Fruit fly (Drosophila melanogaster) whole organism, prepupa: ENCODE results near the gene BHD.
A peak's percentile ranks its signal among the peaks of the same experiment; 100 is the strongest.

ENCODE experiments used
- Blimp-1 ChIP-seq: fragments of 200-800 bp; sonication (Bioruptor generic); optimal IDR thresholded peaks from 3 replicates; lab custom pipeline; 2017; ENCODE audit warnings: missing biosample characterization, missing genetic modification characterization, mild to moderate bottlenecking, moderate library complexity, missing genetic modification reagents
- CG10631 ChIP-seq: fragments of 200-800 bp; sonication (Bioruptor generic); optimal IDR thresholded peaks from 2 replicates; lab custom pipeline; 2016; ENCODE audit warnings: missing biosample characterization, missing genetic modification characterization
- CG11294 ChIP-seq: fragments of 200-800 bp; sonication (Bioruptor generic); IDR thresholded peaks from 2 replicates; pipeline ENCODE4 v1.3.6; 2022; ENCODE audit warnings: missing biosample characterization, missing genetic modification characterization
- CG11762 ChIP-seq: fragments of 200-800 bp; sonication (Bioruptor generic); optimal IDR thresholded peaks from 3 replicates; lab custom pipeline; 2016; ENCODE audit warnings: missing biosample characterization, missing genetic modification characterization; ENCODE audit not compliant: insufficient read depth
- CG15336 ChIP-seq: fragments of 200-800 bp; sonication (Bioruptor generic); IDR thresholded peaks from 2 replicates; pipeline ENCODE4 v1.3.6; 2022; ENCODE audit warnings: missing biosample characterization, missing genetic modification characterization
- CG16779 ChIP-seq: fragments of 200-800 bp; sonication (Bioruptor generic); optimal IDR thresholded peaks from 3 replicates; lab custom pipeline; 2017; ENCODE audit warnings: missing biosample characterization, mild to moderate bottlenecking, missing genetic modification characterization
- CG3032 ChIP-seq: fragments of 200-800 bp; optimal IDR thresholded peaks from 2 replicates; lab custom pipeline; 2019; ENCODE audit warnings: missing biosample characterization, mild to moderate bottlenecking, missing genetic modification characterization, moderate library complexity
- CG31627 ChIP-seq: fragments of 200-800 bp; sonication (Bioruptor generic); optimal IDR thresholded peaks from 3 replicates; lab custom pipeline; 2016; ENCODE audit warnings: missing biosample characterization, missing genetic modification characterization
- CG3919 ChIP-seq: fragments of 200-800 bp; sonication (Bioruptor generic); optimal IDR thresholded peaks from 3 replicates; lab custom pipeline; 2016; ENCODE audit warnings: missing biosample characterization, missing genetic modification characterization
- CG4318 ChIP-seq: fragments of 200-800 bp; sonication (Bioruptor generic); optimal IDR thresholded peaks from 3 replicates; lab custom pipeline; 2017; ENCODE audit warnings: missing biosample characterization, mild to moderate bottlenecking, missing genetic modification characterization
- CG6163 ChIP-seq: fragments of 200-800 bp; sonication (Bioruptor generic); IDR thresholded peaks from 3 replicates; pipeline ENCODE4 v1.3.6; 2022; ENCODE audit warnings: missing biosample characterization, missing genetic modification characterization
- CG6276 ChIP-seq: fragments of 200-800 bp; sonication (Bioruptor generic); optimal IDR thresholded peaks from 2 replicates; lab custom pipeline; 2017; ENCODE audit warnings: missing biosample characterization, mild to moderate bottlenecking, missing genetic modification characterization
- CG6854 ChIP-seq: fragments of 200-800 bp; sonication (Bioruptor generic); optimal IDR thresholded peaks from 2 replicates; lab custom pipeline; 2017; ENCODE audit warnings: missing biosample characterization, mild to moderate bottlenecking, missing genetic modification characterization
- CG7368 ChIP-seq: fragments of 200-800 bp; sonication (Bioruptor generic); optimal IDR thresholded peaks from 3 replicates; lab custom pipeline; 2016; ENCODE audit warnings: missing biosample characterization, missing genetic modification characterization
- CG8119 ChIP-seq: fragments of 200-800 bp; sonication (Bioruptor generic); IDR thresholded peaks from 3 replicates; pipeline ENCODE4 v1.3.6; 2022; ENCODE audit warnings: missing biosample characterization, missing genetic modification characterization
- CG8319 ChIP-seq: fragments of 200-800 bp; sonication (Bioruptor generic); optimal IDR thresholded peaks from 3 replicates; lab custom pipeline; 2016; ENCODE audit warnings: missing biosample characterization, missing genetic modification characterization
- CG8632 ChIP-seq: fragments of 200-800 bp; sonication (Bioruptor generic); optimal IDR thresholded peaks from 3 replicates; lab custom pipeline; 2016; ENCODE audit warnings: missing biosample characterization, missing genetic modification characterization
- CG9139 ChIP-seq: fragments of 200-800 bp; sonication (Bioruptor generic); optimal IDR thresholded peaks from 3 replicates; lab custom pipeline; 2017; ENCODE audit warnings: missing biosample characterization, mild to moderate bottlenecking, missing genetic modification characterization
- Eip75B ChIP-seq: fragments of 200-800 bp; sonication (Bioruptor generic); optimal IDR thresholded peaks from 3 replicates; lab custom pipeline; 2016; ENCODE audit warnings: missing biosample characterization, missing genetic modification characterization
- Eip78C ChIP-seq: fragments of 200-800 bp; sonication (Bioruptor generic); peaks from one replicate; lab custom pipeline; 2016; ENCODE audit warnings: missing biosample characterization, missing genetic modification characterization
- Ets21C ChIP-seq: fragments of 200-800 bp; sonication (Bioruptor generic); optimal IDR thresholded peaks from 3 replicates; lab custom pipeline; 2016; ENCODE audit warnings: missing biosample characterization, missing genetic modification characterization
- Ets96B ChIP-seq: fragments of 200-800 bp; optimal IDR thresholded peaks from 2 replicates; lab custom pipeline; 2019; ENCODE audit warnings: missing biosample characterization, mild to moderate bottlenecking, missing genetic modification characterization, moderate library complexity
- Hr39 ChIP-seq: fragments of 200-800 bp; sonication (Bioruptor generic); optimal IDR thresholded peaks from 2 replicates; lab custom pipeline; 2016; ENCODE audit warnings: missing biosample characterization, missing genetic modification characterization
- Hr4 ChIP-seq: fragments of 200-800 bp; sonication (Bioruptor generic); optimal IDR thresholded peaks from 3 replicates; lab custom pipeline; 2016; ENCODE audit warnings: missing biosample characterization, missing genetic modification characterization
- Lpt ChIP-seq: fragments of 200-800 bp; sonication (Bioruptor generic); optimal IDR thresholded peaks from 3 replicates; lab custom pipeline; 2016; ENCODE audit warnings: missing biosample characterization, missing genetic modification characterization
- Met ChIP-seq: fragments of 200-800 bp; sonication (Bioruptor generic); optimal IDR thresholded peaks from 3 replicates; lab custom pipeline; 2016; ENCODE audit warnings: missing biosample characterization, missing genetic modification characterization
- OdsH ChIP-seq: fragments of 200-800 bp; sonication (Bioruptor generic); optimal IDR thresholded peaks from 3 replicates; lab custom pipeline; 2016; ENCODE audit warnings: missing biosample characterization, missing genetic modification characterization
- Smox ChIP-seq: fragments of 200-800 bp; sonication (Bioruptor generic); optimal IDR thresholded peaks from 3 replicates; lab custom pipeline; 2016; ENCODE audit warnings: missing biosample characterization, missing genetic modification characterization
- Sox15 ChIP-seq: fragments of 200-800 bp; sonication (Bioruptor generic); optimal IDR thresholded peaks from 3 replicates; lab custom pipeline; 2016; ENCODE audit warnings: missing biosample characterization, missing genetic modification characterization
- achi ChIP-seq: fragments of 200-800 bp; sonication (Bioruptor generic); optimal IDR thresholded peaks from 3 replicates; lab custom pipeline; 2016; ENCODE audit warnings: missing biosample characterization, missing genetic modification characterization
- acj6 ChIP-seq: fragments of 200-800 bp; sonication (Bioruptor generic); optimal IDR thresholded peaks from 3 replicates; lab custom pipeline; 2016; ENCODE audit warnings: missing biosample characterization, missing genetic modification characterization
- cyc ChIP-seq: fragments of 200-800 bp; sonication (Bioruptor generic); optimal IDR thresholded peaks from 3 replicates; lab custom pipeline; 2016; ENCODE audit warnings: missing biosample characterization, missing genetic modification characterization
- dac ChIP-seq: fragments of 200-800 bp; sonication (Bioruptor generic); optimal IDR thresholded peaks from 2 replicates; lab custom pipeline; 2017; ENCODE audit warnings: missing biosample characterization, mild to moderate bottlenecking, missing genetic modification characterization
- dsx ChIP-seq: fragments of 200-800 bp; optimal IDR thresholded peaks from 3 replicates; lab custom pipeline; 2019; ENCODE audit warnings: missing biosample characterization, mild to moderate bottlenecking, missing genetic modification characterization, moderate library complexity; ENCODE audit not compliant: poor library complexity, severe bottlenecking
- eg ChIP-seq: fragments of 200-800 bp; sonication (Bioruptor generic); IDR thresholded peaks from 3 replicates; pipeline ENCODE4 v1.3.6; 2022; ENCODE audit warnings: missing biosample characterization, missing genetic modification characterization
- esn ChIP-seq: fragments of 200-800 bp; sonication (Bioruptor generic); optimal IDR thresholded peaks from 2 replicates; lab custom pipeline; 2016; ENCODE audit warnings: missing biosample characterization, mild to moderate bottlenecking, missing genetic modification characterization, moderate library complexity
- fd59A ChIP-seq: fragments of 200-800 bp; sonication (Bioruptor generic); optimal IDR thresholded peaks from 2 replicates; lab custom pipeline; 2017; ENCODE audit warnings: missing biosample characterization, mild to moderate bottlenecking, missing genetic modification characterization, missing genetic modification reagents
- fd85E ChIP-seq: fragments of 200-800 bp; sonication (Bioruptor generic); optimal IDR thresholded peaks from 3 replicates; lab custom pipeline; 2016; ENCODE audit warnings: missing biosample characterization, missing genetic modification characterization
- fkh ChIP-seq: fragments of 200-800 bp; sonication (Bioruptor generic); optimal IDR thresholded peaks from 3 replicates; lab custom pipeline; 2017; ENCODE audit warnings: missing biosample characterization, mild to moderate bottlenecking, missing genetic modification characterization, moderate library complexity
- lz ChIP-seq: fragments of 200-800 bp; sonication (Bioruptor generic); optimal IDR thresholded peaks from 3 replicates; lab custom pipeline; 2016; ENCODE audit warnings: missing biosample characterization, missing genetic modification characterization
- net ChIP-seq: fragments of 200-800 bp; sonication (Bioruptor generic); optimal IDR thresholded peaks from 3 replicates; lab custom pipeline; 2016; ENCODE audit warnings: missing biosample characterization, missing genetic modification characterization
- pdm3 ChIP-seq: fragments of 200-800 bp; sonication (Bioruptor generic); optimal IDR thresholded peaks from 3 replicates; lab custom pipeline; 2016; ENCODE audit warnings: missing biosample characterization, missing genetic modification characterization
- salr ChIP-seq, 2 experiments: fragments of 200-800 bp; sonication (Bioruptor generic); optimal IDR thresholded peaks; 3 replicates each; lab custom pipeline; 2016 to 2018; ENCODE audit warnings: missing biosample characterization in 2 of 2, missing genetic modification characterization in 2 of 2, mild to moderate bottlenecking in 1 of 2
- spab ChIP-seq: fragments of 200-800 bp; sonication (Bioruptor generic); optimal IDR thresholded peaks from 2 replicates; lab custom pipeline; 2017; ENCODE audit warnings: missing biosample characterization, mild to moderate bottlenecking, missing genetic modification characterization, missing genetic modification reagents
- ss ChIP-seq, 2 experiments: fragments of 200-800 bp; sonication (Bioruptor generic); optimal IDR thresholded peaks; 2 replicates in 1 of 2; 3 replicates in 1 of 2; lab custom pipeline; 2017 to 2018; ENCODE audit warnings: mild to moderate bottlenecking in 2 of 2, missing biosample characterization in 2 of 2, missing genetic modification characterization in 2 of 2, moderate library complexity in 1 of 2
- svp ChIP-seq: fragments of 200-800 bp; sonication (Bioruptor generic); peaks from one replicate; lab custom pipeline; 2016; ENCODE audit warnings: missing biosample characterization, missing genetic modification characterization
- topi ChIP-seq: fragments of 200-800 bp; sonication (Bioruptor generic); optimal IDR thresholded peaks from 3 replicates; lab custom pipeline; 2016; ENCODE audit warnings: missing biosample characterization, missing genetic modification characterization
- vri ChIP-seq: fragments of 200-800 bp; sonication (Bioruptor generic); optimal IDR thresholded peaks from 3 replicates; lab custom pipeline; 2016; ENCODE audit warnings: missing biosample characterization, mild to moderate bottlenecking, missing genetic modification characterization

Gene BHD

DNA sequence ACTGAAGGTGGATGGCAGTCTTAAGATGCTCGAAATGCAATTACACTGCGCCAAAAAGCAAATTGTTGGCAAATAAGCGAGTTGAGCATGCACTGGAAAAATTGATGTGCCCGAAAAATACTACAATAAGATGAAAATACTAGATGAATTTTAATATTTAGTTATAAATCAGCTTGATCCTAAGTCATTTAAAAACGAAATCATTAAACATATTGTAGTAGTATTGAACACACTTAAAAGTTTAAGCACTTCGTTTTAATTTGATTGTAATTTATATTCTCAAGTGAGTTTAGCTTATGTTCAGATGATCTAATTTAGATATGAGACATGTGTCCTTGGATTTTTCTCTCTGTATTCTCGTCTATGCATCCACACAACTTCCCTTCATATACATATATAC is 24.1 kb downstream of the BHD start (continued):
- no peak for TF ChIP-seq fkh (GFP tag; lab: Kevin White, UChicago)
- no peak for TF ChIP-seq Blimp-1 (GFP tag; lab: Kevin White, UChicago)
- TF ChIP-seq acj6 (GFP tag; lab: Kevin White, UChicago): peak; percentile 23
- TF ChIP-seq CG8319: peak; percentile 30
- TF ChIP-seq OdsH: peak; percentile 56
- TF ChIP-seq CG8632 (GFP tag; lab: Kevin White, UChicago): peak; percentile 40
- no peak for TF ChIP-seq dac (GFP tag; lab: Kevin White, UChicago)
- peak; percentile 16 to 58 for TF ChIP-seq ss (GFP tag; optimal IDR thresholded peaks at IDR 0.05; lab: Kevin White, UChicago)
- no peak for TF ChIP-seq Lpt (GFP tag; lab: Kevin White, UChicago)
- peak; percentile 67 for TF ChIP-seq spab (GFP tag; lab: Kevin White, UChicago)

DNA sequence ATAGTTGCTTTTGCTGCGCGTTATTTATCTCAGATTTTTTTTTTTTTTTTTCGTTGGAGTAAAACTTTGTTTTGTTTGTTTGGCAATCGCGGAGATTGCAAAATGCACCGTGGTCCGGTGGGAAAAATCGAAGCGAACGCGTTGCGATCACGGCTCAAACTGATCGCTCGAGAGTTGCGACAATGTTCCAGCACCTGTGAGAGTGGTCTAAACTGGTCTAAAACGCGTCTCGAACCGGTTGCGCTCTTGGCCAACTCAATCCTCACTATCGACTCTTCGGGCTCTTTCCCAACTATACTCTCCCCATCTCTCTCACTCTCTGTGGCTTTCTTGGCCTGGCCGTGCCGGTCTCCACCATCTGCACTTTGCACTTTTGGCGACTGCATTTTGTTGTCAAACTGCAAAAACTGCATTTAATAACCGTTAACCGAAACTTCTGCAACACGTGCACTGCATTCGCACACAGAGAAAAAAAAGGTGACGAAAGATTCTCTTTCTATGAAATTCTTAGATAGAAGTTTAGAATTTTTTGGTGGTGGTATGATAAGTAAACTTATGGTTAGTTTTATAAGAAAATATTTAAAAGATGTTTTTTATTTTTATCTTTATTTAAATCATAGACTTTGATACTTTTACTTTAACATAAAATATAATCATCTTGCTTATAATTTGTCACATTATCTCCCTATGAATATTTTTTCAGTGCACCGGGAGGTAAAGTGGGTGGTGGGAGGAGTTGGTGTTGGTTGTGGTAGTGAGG is 25.6 kb downstream of the BHD start, which contains the start of gene CG14830:
CG14830 (minus strand) TSS at position 164 of the 760 bp plus-strand sequence.
- TF ChIP-seq Ets21C (GFP tag; lab: Kevin White, UChicago) (no peak), net (GFP tag; lab: Kevin White, UChicago) (peak; percentile 3), esn (no peak), CG8119 (GFP tag; lab: Robert Waterston, UW) (peak; percentile 49), pdm3 (no peak), dsx (GFP tag; lab: Kevin White, UChicago) (peak; percentile 49), achi (GFP tag; lab: Kevin White, UChicago) (no peak), CG8632 (GFP tag; lab: Kevin White, UChicago) (no peak), CG6163 (GFP tag; lab: Robert Waterston, UW) (peak; percentile 53), topi (GFP tag; lab: Kevin White, UChicago) (peak; percentile 41), fd85E (GFP tag; lab: Kevin White, UChicago) (peak; percentile 3), CG15336 (peak; percentile 11), CG31627 (no peak), CG6854 (GFP tag; lab: Kevin White, UChicago) (no peak), CG4318 (no peak), CG9139 (GFP tag; lab: Kevin White, UChicago) (peak; percentile 55), vri (no peak), Hr39 (GFP tag; lab: Kevin White, UChicago) (no peak), svp (GFP tag; lab: Kevin White, UChicago) (peak; percentile 60), Eip78C (GFP tag; lab: Kevin White, UChicago) (peak; percentile 52), cyc (GFP tag; lab: Kevin White, UChicago) (peak; percentile 64), eg (GFP tag; lab: Robert Waterston, UW) (peak; percentile 72), Smox (GFP tag; lab: Kevin White, UChicago) (peak; percentile 6), CG7368 (GFP tag; lab: Kevin White, UChicago) (peak; percentile 35), spab (GFP tag; lab: Kevin White, UChicago) (peak; percentile 74), CG6276 (peak; percentile 81), CG8319 (peak; percentile 23), Lpt (GFP tag; lab: Kevin White, UChicago) (peak; percentile 83), Ets96B (peak; percentile 66), salr (GFP tag; optimal IDR thresholded peaks at IDR 0.05; lab: Kevin White, UChicago) (no peak), lz (GFP tag; lab: Kevin White, UChicago) (no peak), Met (GFP tag; lab: Kevin White, UChicago) (no peak), Sox15 (GFP tag; lab: Kevin White, UChicago) (no peak), CG11762 (GFP tag; lab: Kevin White, UChicago) (peak; percentile 41), CG10631 (GFP tag; lab: Kevin White, UChicago) (no peak), CG3032 (tag; lab: Kevin White, UChicago) (no peak), CG11294 (GFP tag; lab: Robert Waterston, UW) (no peak), CG16779 (peak; percentile 10), fd59A (GFP tag; lab: Kevin White, UChicago) (no peak), acj6 (GFP tag; lab: Kevin White, UChicago) (no peak), CG3919 (GFP tag; lab: Kevin White, UChicago) (peak; percentile 85), Eip75B (GFP tag; lab: Kevin White, UChicago) (no peak), Hr4 (no peak)
